Worm (Caenorhabditis elegans) whole organism, early embryonic: Measurements from ENCODE around the gene sec-6.

Source experiments
- F13C5.2 ChIP-seq: sonication (generic microtip); optimal IDR thresholded peaks from 2 replicates; lab custom pipeline; 2017; ENCODE audit warnings: mild to moderate bottlenecking, missing genetic modification characterization, inconsistent platforms, missing compliant biosample characterization
- aly-1 ChIP-seq: sonication (generic microtip); optimal IDR thresholded peaks from 2 replicates; lab custom pipeline; 2016; ENCODE audit warnings: missing genetic modification characterization, missing compliant biosample characterization
- ama-1 ChIP-seq: fragments of 150-350 bp; optimal IDR thresholded peaks from 2 replicates; lab custom pipeline; 2014
- ceh-13 ChIP-seq: fragments of 200-800 bp; sonication (Bioruptor generic); optimal IDR thresholded peaks from 2 replicates; lab custom pipeline; 2018; ENCODE audit warnings: mild to moderate bottlenecking, missing genetic modification characterization, missing compliant biosample characterization
- ceh-36 ChIP-seq: sonication (generic microtip); optimal IDR thresholded peaks from 2 replicates; lab custom pipeline; 2016; ENCODE audit warnings: missing genetic modification characterization, inconsistent platforms, missing compliant biosample characterization
- flt-1 ChIP-seq: fragments of 200-800 bp; sonication (Bioruptor generic); IDR thresholded peaks from 2 replicates; pipeline ENCODE4 v1.3.6; 2022; ENCODE audit warnings: missing genetic modification characterization, missing compliant biosample characterization
- hnd-1 ChIP-seq: sonication (generic microtip); optimal IDR thresholded peaks from 2 replicates; lab custom pipeline; 2016; ENCODE audit warnings: missing genetic modification characterization, missing compliant biosample characterization
- tra-4 ChIP-seq: sonication (generic microtip); optimal IDR thresholded peaks from 2 replicates; lab custom pipeline; 2017; ENCODE audit warnings: missing genetic modification characterization, missing compliant biosample characterization

ce11 chrII:5353642-5354041 is 5.7 kb upstream of the sec-6 start:
- no peak for TF ChIP-seq hnd-1 (tag; lab: Kevin White, UChicago)
- no peak for TF ChIP-seq flt-1
- no peak for TF ChIP-seq ama-1 (lab: Kevin White, UChicago)
- no peak for TF ChIP-seq ceh-36
- TF ChIP-seq tra-4 (tag; lab: Kevin White, UChicago): no peak
- TF ChIP-seq ceh-13 (GFP tag; lab: Kevin White, UChicago): no peak
- TF ChIP-seq aly-1 (tag; lab: Kevin White, UChicago): no peak
- no peak for TF ChIP-seq F13C5.2 (tag; lab: Kevin White, UChicago)
